Fruit fly (Drosophila melanogaster): ENCODE measurements around the gene REPTOR-BP.

The REPTOR-BP gene

DNA sequence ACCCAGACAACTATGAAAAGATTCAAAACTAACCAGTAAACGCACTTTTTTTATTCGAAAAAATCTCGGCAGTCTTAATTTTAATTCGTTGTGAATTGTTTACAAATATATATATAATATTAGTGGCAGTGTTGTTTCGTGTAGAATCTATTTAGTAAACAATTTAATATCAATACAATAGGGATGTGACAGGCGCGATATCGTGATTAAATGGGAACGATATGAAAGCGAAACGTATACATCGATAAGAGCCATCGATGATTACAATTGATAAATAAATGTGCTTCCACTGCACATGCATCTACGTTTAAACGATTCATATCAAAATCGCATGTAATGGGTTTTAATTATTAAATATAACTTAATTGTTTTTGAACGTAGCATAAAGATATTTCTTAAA lies 13.4 kb downstream of the REPTOR-BP start (continued):
- TF ChIP-seq tna (GFP tag; IDR thresholded peaks at IDR 0.05; ENCODE audit: partially characterized antibody) (peak; percentile 89), Elba2 (GFP tag; optimal IDR thresholded peaks at IDR 0.05) (no peak), crc (GFP tag; optimal IDR thresholded peaks at IDR 0.05) (no peak), gsb (GFP tag; IDR thresholded peaks at IDR 0.05) (no peak), CG11560 (tag; IDR thresholded peaks at IDR 0.05) (no peak), tap (tag; optimal IDR thresholded peaks at IDR 0.05) (no peak), CG10431 (GFP tag; optimal IDR thresholded peaks at IDR 0.05) (no peak), Ada2b (GFP tag; IDR thresholded peaks at IDR 0.05) (no peak), CG14860 (GFP tag; IDR thresholded peaks at IDR 0.05; ENCODE audit: partially characterized antibody) (peak; percentile 85), CG16815 (GFP tag; optimal IDR thresholded peaks at IDR 0.05) (no peak), gro (GFP tag; optimal IDR thresholded peaks at IDR 0.05) (no peak), CG31365 (tag; optimal IDR thresholded peaks at IDR 0.05) (no peak), kay (GFP tag; optimal IDR thresholded peaks at IDR 0.05) (no peak), CG13123 (GFP tag; optimal IDR thresholded peaks at IDR 0.05) (no peak), CG2199 (GFP tag; IDR thresholded peaks at IDR 0.05) (no peak), CG3065 (GFP tag; optimal IDR thresholded peaks at IDR 0.05) (no peak), Drgx (GFP tag; IDR thresholded peaks at IDR 0.05) (no peak), CG30020 (tag; optimal IDR thresholded peaks at IDR 0.05) (peak; percentile 96), TFAM (GFP tag; optimal IDR thresholded peaks at IDR 0.05) (no peak), Scr (GFP tag; IDR thresholded peaks at IDR 0.05; ENCODE audit: partially characterized antibody) (peak; percentile 89), twi (tag; optimal IDR thresholded peaks at IDR 0.05) (no peak), Hr51 (GFP tag; optimal IDR thresholded peaks at IDR 0.05) (no peak), fd64A (GFP tag; optimal IDR thresholded peaks at IDR 0.05) (no peak), lmd (GFP tag; IDR thresholded peaks at IDR 0.05) (no peak), CG8478 (optimal IDR thresholded peaks at IDR 0.05) (no peak), pros (GFP tag; optimal IDR thresholded peaks at IDR 0.05) (no peak), Lpt (GFP tag; optimal IDR thresholded peaks at IDR 0.05) (no peak), NC2α (GFP tag; optimal IDR thresholded peaks at IDR 0.05) (no peak), zfh2 (GFP tag; optimal IDR thresholded peaks at IDR 0.05) (no peak), HmgZ (tag; optimal IDR thresholded peaks at IDR 0.05) (peak; percentile 7), dysf (GFP tag; IDR thresholded peaks at IDR 0.05) (no peak), CG17612 (GFP tag; IDR thresholded peaks at IDR 0.05) (no peak), CG4282 (GFP tag; optimal IDR thresholded peaks at IDR 0.05) (no peak), CG1647 (GFP tag; optimal IDR thresholded peaks at IDR 0.05) (no peak), MBD-R2 (GFP tag; IDR thresholded peaks at IDR 0.05) (peak; percentile 37; the same call in 1 of the 2 replicates), CG8944 (GFP tag; optimal IDR thresholded peaks at IDR 0.05) (no peak), CG13287 (GFP tag; IDR thresholded peaks at IDR 0.05; ENCODE audit: partially characterized antibody) (peak; percentile 85), CG9215 (GFP tag; IDR thresholded peaks at IDR 0.05) (no peak), tll (GFP tag; optimal IDR thresholded peaks at IDR 0.05) (no peak), jumu (GFP tag; optimal IDR thresholded peaks at IDR 0.05) (no peak), zen (tag; optimal IDR thresholded peaks at IDR 0.05) (no peak), CG18011 (GFP tag; optimal IDR thresholded peaks at IDR 0.05) (no peak), ewg (GFP tag; optimal IDR thresholded peaks at IDR 0.05) (no peak), CG13624 (GFP tag; optimal IDR thresholded peaks at IDR 0.05) (no peak), fd102C (GFP tag; optimal IDR thresholded peaks at IDR 0.05) (no peak), CG13296 (GFP tag; optimal IDR thresholded peaks at IDR 0.05) (no peak), h (optimal IDR thresholded peaks at IDR 0.05) (no peak), Mes4 (GFP tag; optimal IDR thresholded peaks at IDR 0.05) (no peak), sob (GFP tag; IDR thresholded peaks at IDR 0.05) (no peak), wdn (GFP tag; IDR thresholded peaks at IDR 0.05) (no peak), sd (tag; optimal IDR thresholded peaks at IDR 0.05) (no peak), Spps (tag; optimal IDR thresholded peaks at IDR 0.05) (no peak), CG7357 (GFP tag; IDR thresholded peaks at IDR 0.05) (peak; percentile 93)
